Worm (Caenorhabditis elegans) whole organism, L1 larva: ENCODE measurements around the gene B0228.9.

Experiments used
- nhr-77 ChIP-seq: fragments of 150-350 bp; optimal IDR thresholded peaks from 2 replicates; lab custom pipeline; 2014; ENCODE audit warnings: missing biosample characterization, missing genetic modification characterization
- ztf-11 ChIP-seq, 2 experiments: sonication (generic microtip); optimal IDR thresholded peaks; 2 replicates each; lab custom pipeline; 2016 to 2017; ENCODE audit warnings: missing genetic modification characterization in 2 of 2, missing biosample characterization in 1 of 2, missing compliant biosample characterization in 1 of 2

ce11 chrII:7808153-7808552 lies 44.7 kb upstream of the B0228.9 start:
- TF ChIP-seq nhr-77 (tag; lab: Kevin White, UChicago) (no peak), ztf-11 (tag; optimal IDR thresholded peaks at IDR 0.05; lab: Kevin White, UChicago) (no peak)
